Worm (Caenorhabditis elegans): ENCODE measurements around the gene srx-95.

Gene srx-95

DNA sequence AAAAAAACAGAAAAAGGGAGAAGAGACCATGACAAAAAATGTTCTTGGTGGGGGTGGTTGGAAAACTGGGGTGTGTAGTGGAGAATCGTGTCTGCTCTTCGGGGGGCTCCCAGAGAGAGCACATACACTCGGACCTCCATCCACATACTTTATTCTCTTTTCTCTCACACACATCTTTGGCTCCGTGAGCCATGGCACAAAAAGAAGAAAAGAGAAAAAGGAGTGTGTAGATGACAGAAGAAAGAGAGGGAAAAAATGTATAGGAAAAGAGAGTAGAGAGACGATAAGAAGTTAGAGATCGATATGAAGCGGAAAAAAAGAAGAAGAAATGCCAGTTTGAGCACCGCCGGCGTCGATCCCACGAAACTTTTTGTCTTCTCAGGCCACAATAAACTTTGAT, 45.6 kb downstream of the srx-95 start:
- TF ChIP-seq lin-39 (tag; optimal IDR thresholded peaks at IDR 0.05) (no peak), crh-2 (tag; optimal IDR thresholded peaks at IDR 0.05) (peak; percentile 39), sem-4 (tag; optimal IDR thresholded peaks at IDR 0.05) (no peak), Y55F3AM.14 (GFP tag; optimal IDR thresholded peaks at IDR 0.05) (no peak), sma-9 (GFP tag; optimal IDR thresholded peaks at IDR 0.05) (peak; percentile 57), sma-9 (tag; optimal IDR thresholded peaks at IDR 0.05) (no peak), nhr-10 (tag; optimal IDR thresholded peaks at IDR 0.05) (no peak), F13H6.1 (tag; optimal IDR thresholded peaks at IDR 0.05) (peak; percentile 76), zag-1 (tag; optimal IDR thresholded peaks at IDR 0.05) (peak; percentile 79), ztf-4 (tag; optimal IDR thresholded peaks at IDR 0.05) (no peak), unc-62 (GFP tag; optimal IDR thresholded peaks at IDR 0.05) (no peak), R02D3.7 (tag; optimal IDR thresholded peaks at IDR 0.05) (no peak), gmeb-1 (tag; optimal IDR thresholded peaks at IDR 0.05) (no peak), unc-55 (GFP tag; optimal IDR thresholded peaks at IDR 0.05) (peak; percentile 72), lsy-2 (tag; optimal IDR thresholded peaks at IDR 0.05) (peak; percentile 24 to 54), sma-3 (GFP tag; optimal IDR thresholded peaks at IDR 0.05) (no peak), lin-13 (GFP tag; optimal IDR thresholded peaks at IDR 0.05) (no peak), snpc-4 (tag; optimal IDR thresholded peaks at IDR 0.05) (peak; percentile 7), ama-1 (optimal IDR thresholded peaks at IDR 0.05) (no peak), C34F6.9 (tag; optimal IDR thresholded peaks at IDR 0.05) (peak; percentile 81), unc-39 (tag; optimal IDR thresholded peaks at IDR 0.05) (no peak), nhr-129 (tag; optimal IDR thresholded peaks at IDR 0.05) (peak; percentile 76), lin-11 (tag; optimal IDR thresholded peaks at IDR 0.05) (peak; percentile 21), mab-5 (tag; optimal IDR thresholded peaks at IDR 0.05) (peak; percentile 60), egl-27 (tag; optimal IDR thresholded peaks at IDR 0.05) (no peak), nhr-77 (tag; optimal IDR thresholded peaks at IDR 0.05) (no peak)

DNA sequence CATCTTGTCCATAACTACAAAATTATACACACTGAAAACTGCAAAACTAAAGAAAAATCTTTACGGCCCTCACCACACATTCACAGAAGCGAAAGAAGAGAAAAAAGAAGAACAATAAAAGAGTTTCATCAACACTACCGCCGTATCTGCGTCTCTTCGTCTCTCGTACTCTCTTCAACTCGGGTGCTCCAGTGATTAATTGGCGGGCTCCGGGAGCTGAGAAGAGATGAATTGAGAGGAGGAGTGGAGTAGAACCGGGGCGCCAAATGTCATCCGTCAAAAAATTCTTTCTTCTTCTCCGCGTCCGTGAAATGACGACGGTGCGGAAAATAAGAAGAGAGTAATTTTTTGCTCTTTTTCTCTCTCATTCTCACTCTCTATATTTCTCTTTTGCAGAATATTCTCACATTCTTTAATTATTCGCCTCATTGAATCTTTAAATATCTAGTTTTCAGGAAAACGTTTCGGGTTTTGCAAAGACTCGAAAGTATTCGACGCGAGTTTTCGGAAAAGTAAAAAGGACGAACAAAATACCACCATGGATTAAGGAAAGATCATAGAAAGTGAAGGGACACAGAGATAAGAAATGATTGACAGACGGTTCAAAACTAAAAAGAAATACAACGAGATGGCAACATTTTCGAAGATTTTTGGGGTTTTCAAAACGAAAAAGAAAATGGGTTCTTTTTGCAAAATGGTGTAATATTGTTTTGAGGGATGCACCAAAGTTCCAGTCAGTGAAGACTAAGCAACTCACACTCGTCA, 46.9 kb downstream of the srx-95 start:
- TF ChIP-seq egl-27 (tag; optimal IDR thresholded peaks at IDR 0.05) (no peak), ceh-16 (tag; optimal IDR thresholded peaks at IDR 0.05) (no peak), ceh-82 (tag; optimal IDR thresholded peaks at IDR 0.05) (no peak), unc-55 (GFP tag; optimal IDR thresholded peaks at IDR 0.05) (peak; percentile 55), R02D3.7 (tag; optimal IDR thresholded peaks at IDR 0.05) (no peak), lin-39 (tag; optimal IDR thresholded peaks at IDR 0.05) (peak; percentile 86), F13H6.1 (tag; optimal IDR thresholded peaks at IDR 0.05) (peak; percentile 77), mbf-1 (tag; optimal IDR thresholded peaks at IDR 0.05) (no peak), mab-5 (tag; optimal IDR thresholded peaks at IDR 0.05) (peak; percentile 88), elt-3 (tag; optimal IDR thresholded peaks at IDR 0.05) (no peak), unc-62 (GFP tag; optimal IDR thresholded peaks at IDR 0.05) (peak; percentile 20), fos-1 (tag; optimal IDR thresholded peaks at IDR 0.05) (no peak), zag-1 (tag; optimal IDR thresholded peaks at IDR 0.05) (no peak), Y55F3AM.14 (GFP tag; optimal IDR thresholded peaks at IDR 0.05) (peak; percentile 37), sma-3 (GFP tag; optimal IDR thresholded peaks at IDR 0.05) (no peak), nhr-12 (tag; optimal IDR thresholded peaks at IDR 0.05) (no peak), sma-9 (GFP tag; optimal IDR thresholded peaks at IDR 0.05) (peak; percentile 44), sma-9 (tag; optimal IDR thresholded peaks at IDR 0.05) (no peak), alr-1 (tag; optimal IDR thresholded peaks at IDR 0.05) (no peak), nhr-23 (tag; optimal IDR thresholded peaks at IDR 0.05) (no peak), nhr-77 (tag; optimal IDR thresholded peaks at IDR 0.05) (no peak), nhr-237 (tag; optimal IDR thresholded peaks at IDR 0.05) (no peak), ztf-1 (GFP tag; conservative IDR thresholded peaks at IDR 0.05) (no peak), dmd-4 (tag; optimal IDR thresholded peaks at IDR 0.05) (no peak), lsy-2 (tag; optimal IDR thresholded peaks at IDR 0.05) (peak in 1 of 2 experiments; percentile 55), lin-11 (tag; optimal IDR thresholded peaks at IDR 0.05) (no peak), nhr-10 (tag; optimal IDR thresholded peaks at IDR 0.05) (no peak), ztf-11 (tag; optimal IDR thresholded peaks at IDR 0.05) (no peak), peb-1 (tag; optimal IDR thresholded peaks at IDR 0.05) (no peak), skn-1 (tag; optimal IDR thresholded peaks at IDR 0.05) (no peak), aly-2 (tag; optimal IDR thresholded peaks at IDR 0.05) (no peak), gmeb-1 (tag; optimal IDR thresholded peaks at IDR 0.05) (no peak), sem-4 (tag; optimal IDR thresholded peaks at IDR 0.05) (peak; percentile 65), crh-2 (tag; optimal IDR thresholded peaks at IDR 0.05) (peak; percentile 20), ama-1 (optimal IDR thresholded peaks at IDR 0.05) (no peak), ZK546.5 (tag; optimal IDR thresholded peaks at IDR 0.05) (no peak), unc-39 (tag; optimal IDR thresholded peaks at IDR 0.05) (no peak), nhr-6 (tag; optimal IDR thresholded peaks at IDR 0.05) (no peak), nhr-11 (tag; optimal IDR thresholded peaks at IDR 0.05) (no peak), elt-1 (tag; optimal IDR thresholded peaks at IDR 0.05) (no peak), lin-13 (GFP tag; optimal IDR thresholded peaks at IDR 0.05) (peak; percentile 43), C34F6.9 (tag; optimal IDR thresholded peaks at IDR 0.05) (peak; percentile 49), nhr-129 (tag; optimal IDR thresholded peaks at IDR 0.05) (peak; percentile 39), blmp-1 (tag; optimal IDR thresholded peaks at IDR 0.05; ENCODE audit: insufficient read depth) (no peak), nhr-21 (tag; optimal IDR thresholded peaks at IDR 0.05) (no peak), mdl-1 (tag; optimal IDR thresholded peaks at IDR 0.05) (no peak), ztf-4 (tag; optimal IDR thresholded peaks at IDR 0.05) (no peak)
